Worm (Caenorhabditis elegans): ENCODE data around the gene ZK792.4.

- no peak for TF ChIP-seq daf-19 (GFP tag; conservative IDR thresholded peaks at IDR 0.05)
- no peak for TF ChIP-seq fos-1 (tag; optimal IDR thresholded peaks at IDR 0.05)
- no peak for TF ChIP-seq daf-12 (tag; optimal IDR thresholded peaks at IDR 0.05)
- TF ChIP-seq skn-1 (tag; optimal IDR thresholded peaks at IDR 0.05): no peak
- TF ChIP-seq nhr-6 (tag; optimal IDR thresholded peaks at IDR 0.05): no peak
- TF ChIP-seq hlh-11 (tag; optimal IDR thresholded peaks at IDR 0.05): no peak
- TF ChIP-seq lin-39 (tag; optimal IDR thresholded peaks at IDR 0.05): no peak
Measured at ce11 chrIV:11651965-11652453, 29.8 kb downstream of the ZK792.4 start, which contains the start of the genes acl-3 and ndub-6.
